Worm (Caenorhabditis elegans): Measurements from ENCODE around the gene T16G12.7.

DNA sequence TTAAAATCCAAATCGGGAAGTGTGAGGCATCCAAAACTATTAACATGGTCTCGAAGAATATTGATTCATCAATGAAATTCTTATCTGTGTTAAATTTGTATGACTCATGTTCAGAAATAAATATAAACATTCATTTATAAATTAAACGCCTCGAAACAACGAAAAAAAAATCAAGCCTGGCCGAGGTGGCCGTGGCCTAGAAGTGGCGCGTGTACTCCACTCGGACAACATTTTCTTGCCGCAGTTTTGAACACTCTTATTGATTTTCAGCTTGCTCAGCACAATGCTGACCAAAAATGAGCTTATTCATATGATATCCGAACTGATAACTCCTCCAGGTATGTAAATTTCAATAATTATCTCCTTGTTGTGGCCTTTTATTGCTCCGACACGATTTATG is 24.2 kb upstream of the T16G12.7 start, which contains the start of gene ekl-6:
- TF ChIP-seq unc-86 (tag; optimal IDR thresholded peaks at IDR 0.05) (peak; percentile 14), ceh-6 (GFP tag; optimal IDR thresholded peaks at IDR 0.05) (no peak), madf-2 (tag; optimal IDR thresholded peaks at IDR 0.05) (no peak), nfya-1 (tag; optimal IDR thresholded peaks at IDR 0.05) (no peak)

All from whole organism, late embryonic.